1 fruit fly cellular context compared by ENCODE assay signal in the genomic region with DNA sequence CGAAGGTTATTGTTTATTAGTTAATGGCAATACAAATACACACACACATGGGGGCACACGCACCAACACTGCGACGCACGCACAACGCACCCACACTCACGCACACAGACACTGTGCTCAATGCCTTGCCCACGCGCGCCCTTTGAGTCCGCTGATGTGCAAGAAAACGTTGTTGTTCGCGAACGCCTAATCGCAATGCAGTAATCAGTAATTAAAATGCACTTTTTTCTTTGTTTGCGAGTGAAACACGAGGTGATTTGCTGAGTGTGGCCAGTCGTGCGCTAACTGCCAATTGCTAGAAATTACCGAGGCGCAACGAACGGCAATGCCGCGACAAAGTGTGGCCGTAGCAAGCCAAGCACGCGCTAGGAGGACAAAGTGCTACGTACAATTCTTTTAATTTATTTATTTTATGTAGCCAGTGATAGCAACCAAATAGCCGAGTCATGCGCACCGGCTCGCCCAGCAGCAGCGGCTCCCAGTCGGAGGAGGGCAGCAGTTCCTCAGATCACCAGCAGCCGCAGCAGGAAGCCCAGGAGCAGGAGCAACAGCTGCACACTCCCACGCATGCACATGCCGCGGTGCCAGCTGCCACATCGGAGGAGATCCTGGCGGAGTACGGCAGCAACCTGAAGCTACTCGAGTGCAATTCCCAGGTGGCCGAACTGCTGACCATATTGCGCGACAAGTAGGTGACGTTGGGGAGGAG.
TF ChIP-seq lines count a peak whose summit lies in the region.

A gene (minus strand): TSS at position 299 of the 709 bp plus-strand sequence.
A gene (plus strand): TSS at position 341 of the 709 bp plus-strand sequence.

TF ChIP-seq in whole organism, embryonic, 481 proteins besides CTCF, POLR2A, EP300 and RAD21 (continued from another document):
- TF ChIP-seq CHES-1-like (GFP tag; optimal IDR thresholded peaks at IDR 0.05; lab: Kevin White, UChicago) (peak; percentile 1), Fer3 (tag; optimal IDR thresholded peaks at IDR 0.05; lab: Kevin White, UChicago) (no peak), CG2712 (tag; optimal IDR thresholded peaks at IDR 0.05; lab: Kevin White, UChicago) (peak; percentile 9), CG15269 (tag; optimal IDR thresholded peaks at IDR 0.05; lab: Kevin White, UChicago) (peak; percentile 17), CG6689 (GFP tag; IDR thresholded peaks at IDR 0.05; lab: Robert Waterston, UW) (no peak), gro (GFP tag; optimal IDR thresholded peaks at IDR 0.05; lab: Kevin White, UChicago) (peak; percentile 30), chn (GFP tag; optimal IDR thresholded peaks at IDR 0.05; lab: Kevin White, UChicago) (peak; percentile 26), CG42726 (GFP tag; IDR thresholded peaks at IDR 0.05; lab: Robert Waterston, UW; ENCODE audit: partially characterized antibody) (0 out of 2 replicates have a peak, but pooled peaks have one; percentile 15), CG15514 (GFP tag; optimal IDR thresholded peaks at IDR 0.05; lab: Kevin White, UChicago) (peak; percentile 45), Camta (GFP tag; optimal IDR thresholded peaks at IDR 0.05; lab: Kevin White, UChicago) (peak; percentile 12), lilli (GFP tag; optimal IDR thresholded peaks at IDR 0.05; lab: Kevin White, UChicago) (peak; percentile 7), CG9215 (GFP tag; IDR thresholded peaks at IDR 0.05; lab: Robert Waterston, UW) (peak; percentile 100), CG3847 (GFP tag; IDR thresholded peaks at IDR 0.05; lab: Robert Waterston, UW) (peak; percentile 75; the same call in 1 of the 2 replicates), hbn (GFP tag; IDR thresholded peaks at IDR 0.05; lab: Robert Waterston, UW; ENCODE audit: partially characterized antibody) (peak; percentile 12; the same call in 1 of the 2 replicates), CG17385 (GFP tag; optimal IDR thresholded peaks at IDR 0.05; lab: Kevin White, UChicago) (peak; percentile 28), abd-A (tag; optimal IDR thresholded peaks at IDR 0.05; lab: Kevin White, UChicago) (peak; percentile 86), fru (optimal IDR thresholded peaks at IDR 0.05; lab: Kevin White, UChicago) (no peak), inv (GFP tag; IDR thresholded peaks at IDR 0.05; lab: Robert Waterston, UW; ENCODE audit: partially characterized antibody) (no peak), Bgb (GFP tag; IDR thresholded peaks at IDR 0.05; lab: Robert Waterston, UW; ENCODE audit: partially characterized antibody) (no peak; the same call in 1 of the 2 replicates), CG31441 (GFP tag; IDR thresholded peaks at IDR 0.05; lab: Robert Waterston, UW) (no peak), CrebB (tag; optimal IDR thresholded peaks at IDR 0.05; lab: Kevin White, UChicago) (peak; percentile 62), CG17361 (GFP tag; IDR thresholded peaks at IDR 0.05; lab: Robert Waterston, UW) (0 out of 3 replicates have a peak, but pooled peaks have one; percentile 27), HLHmδ (GFP tag; optimal IDR thresholded peaks at IDR 0.05; lab: Kevin White, UChicago) (no peak), CG17186 (GFP tag; optimal IDR thresholded peaks at IDR 0.05; lab: Kevin White, UChicago) (peak; percentile 89), CG18619 (GFP tag; optimal IDR thresholded peaks at IDR 0.05; lab: Kevin White, UChicago) (no peak), CG34376 (GFP tag; optimal IDR thresholded peaks at IDR 0.05; lab: Kevin White, UChicago) (peak; percentile 52), nom (GFP tag; optimal IDR thresholded peaks at IDR 0.05; lab: Kevin White, UChicago) (peak; percentile 69), unpg (GFP tag; optimal IDR thresholded peaks at IDR 0.05; lab: Kevin White, UChicago) (no peak), Med (GFP tag; lab: Kevin White, UChicago) (peak; percentile 78), emc (GFP tag; optimal IDR thresholded peaks at IDR 0.05; lab: Kevin White, UChicago) (no peak), crp (GFP tag; optimal IDR thresholded peaks at IDR 0.05; lab: Kevin White, UChicago) (peak in 1 of 2 experiments; percentile 29), tgo (GFP tag; IDR thresholded peaks at IDR 0.05; lab: Robert Waterston, UW) (no peak), CG7556 (GFP tag; optimal IDR thresholded peaks at IDR 0.05; lab: Kevin White, UChicago) (peak; percentile 4), CG33213 (GFP tag; optimal IDR thresholded peaks at IDR 0.05; lab: Kevin White, UChicago) (peak; percentile 58), Fer1 (GFP tag; optimal IDR thresholded peaks at IDR 0.05; lab: Kevin White, UChicago) (peak; percentile 69), CG8478 (optimal IDR thresholded peaks at IDR 0.05; lab: Kevin White, UChicago) (peak; percentile 62), Dek (tag; optimal IDR thresholded peaks at IDR 0.05; lab: Kevin White, UChicago) (peak; percentile 18), HmgZ (tag; optimal IDR thresholded peaks at IDR 0.05; lab: Kevin White, UChicago) (peak; percentile 82), CG11504 (tag; optimal IDR thresholded peaks at IDR 0.05; lab: Kevin White, UChicago) (peak; percentile 30), Xrp1 (GFP tag; IDR thresholded peaks at IDR 0.05; lab: Robert Waterston, UW) (0 out of 2 replicates have a peak, but pooled peaks have one; percentile 16), rib (GFP tag; IDR thresholded peaks at IDR 0.05; lab: Robert Waterston, UW) (no peak), NC2α (GFP tag; optimal IDR thresholded peaks at IDR 0.05; lab: Kevin White, UChicago) (peak; percentile 7), Hmr (GFP tag; optimal IDR thresholded peaks at IDR 0.05; lab: Kevin White, UChicago) (peak; percentile 27), CG13296 (GFP tag; optimal IDR thresholded peaks at IDR 0.05; lab: Kevin White, UChicago) (peak; percentile 14), tin (GFP tag; optimal IDR thresholded peaks at IDR 0.05; lab: Kevin White, UChicago) (no peak), wdn (GFP tag; IDR thresholded peaks at IDR 0.05; lab: Robert Waterston, UW) (no peak), Nf-YA (GFP tag; IDR thresholded peaks at IDR 0.05; lab: Robert Waterston, UW) (0 out of 2 replicates have a peak, but pooled peaks have one; percentile 9), run (tag; optimal IDR thresholded peaks at IDR 0.05; lab: Kevin White, UChicago) (no peak), CG6791 (GFP tag; IDR thresholded peaks at IDR 0.05; lab: Robert Waterston, UW; ENCODE audit: partially characterized antibody) (peak; percentile 49; the same call in 1 of the 3 replicates), CG2199 (GFP tag; IDR thresholded peaks at IDR 0.05; lab: Robert Waterston, UW) (no peak), Dp (GFP tag; optimal IDR thresholded peaks at IDR 0.05; lab: Kevin White, UChicago) (peak; percentile 39), dm (GFP tag; optimal IDR thresholded peaks at IDR 0.05; lab: Kevin White, UChicago) (peak; percentile 99), lbe (GFP tag; optimal IDR thresholded peaks at IDR 0.05; lab: Kevin White, UChicago) (no peak), CG34422 (GFP tag; IDR thresholded peaks at IDR 0.05; lab: Robert Waterston, UW) (peak; percentile 38; the same call in 1 of the 3 replicates), BEAF-32 (GFP tag; optimal IDR thresholded peaks at IDR 0.05; lab: Kevin White, UChicago) (peak; percentile 54), Taf1 (GFP tag; IDR thresholded peaks at IDR 0.05; lab: Robert Waterston, UW) (no peak), CG12769 (tag; optimal IDR thresholded peaks at IDR 0.05; lab: Kevin White, UChicago) (peak; percentile 68), tll (GFP tag; optimal IDR thresholded peaks at IDR 0.05; lab: Kevin White, UChicago) (peak in 1 of 2 experiments; percentile 5), MTF-1 (GFP tag; optimal IDR thresholded peaks at IDR 0.05; lab: Kevin White, UChicago; ENCODE audit: borderline replicate concordance) (peak; percentile 66), Nf-YC (tag; optimal IDR thresholded peaks at IDR 0.05; lab: Kevin White, UChicago) (peak; percentile 36), lab (GFP tag; optimal IDR thresholded peaks at IDR 0.05; lab: Kevin White, UChicago) (peak; percentile 48), CG11560 (tag; IDR thresholded peaks at IDR 0.05; lab: Robert Waterston, UW) (0 out of 3 replicates have a peak, but pooled peaks have one; percentile 14), Hr78 (GFP tag; optimal IDR thresholded peaks at IDR 0.05; lab: Kevin White, UChicago) (peak in 1 of 2 experiments; percentile 2), Usf (GFP tag; optimal IDR thresholded peaks at IDR 0.05; lab: Kevin White, UChicago) (no peak), CG2120 (GFP tag; optimal IDR thresholded peaks at IDR 0.05; lab: Kevin White, UChicago) (no peak), sr (GFP tag; IDR thresholded peaks at IDR 0.05; lab: Robert Waterston, UW) (peak; percentile 13; the same call in 1 of the 3 replicates), CG16863 (GFP tag; optimal IDR thresholded peaks at IDR 0.05; lab: Kevin White, UChicago) (no peak), Eip74EF (GFP tag; optimal IDR thresholded peaks at IDR 0.05; lab: Kevin White, UChicago) (peak in 1 of 2 experiments; percentile 40), sd (tag; optimal IDR thresholded peaks at IDR 0.05; lab: Kevin White, UChicago) (peak; percentile 33), Scr (GFP tag; IDR thresholded peaks at IDR 0.05; lab: Robert Waterston, UW; ENCODE audit: partially characterized antibody) (0 out of 2 replicates have a peak, but pooled peaks have one; percentile 18), CG8924 (tag; optimal IDR thresholded peaks at IDR 0.05; lab: Kevin White, UChicago) (peak; percentile 74), CG13424 (tag; optimal IDR thresholded peaks at IDR 0.05; lab: Kevin White, UChicago) (no peak), kni (GFP tag; optimal IDR thresholded peaks at IDR 0.05; lab: Kevin White, UChicago) (peak; percentile 24), zen (tag; optimal IDR thresholded peaks at IDR 0.05; lab: Kevin White, UChicago) (peak; percentile 67), CG8765 (GFP tag; IDR thresholded peaks at IDR 0.05; lab: Robert Waterston, UW) (peak; percentile 13; the same call in 1 of the 2 replicates), unc-4 (GFP tag; IDR thresholded peaks at IDR 0.05; lab: Robert Waterston, UW; ENCODE audit: partially characterized antibody) (peak; percentile 48), dati (GFP tag; IDR thresholded peaks at IDR 0.05; lab: Robert Waterston, UW) (no peak), insv (GFP tag; optimal IDR thresholded peaks at IDR 0.05; lab: Kevin White, UChicago) (no peak), Tbp (GFP tag; optimal IDR thresholded peaks at IDR 0.05; lab: Kevin White, UChicago) (no peak), Dfd (GFP tag; optimal IDR thresholded peaks at IDR 0.05; lab: Kevin White, UChicago) (no peak)
